Worm (Caenorhabditis elegans): ENCODE data around the gene zmp-6.

ce11 chrIII:7232782-7233181 lies 14.9 kb downstream of the zmp-6 start, which contains the start of gene adr-2:
- TF ChIP-seq flt-1 (GFP tag; IDR thresholded peaks at IDR 0.05) = no peak
- TF ChIP-seq klf-2 (GFP tag; conservative IDR thresholded peaks at IDR 0.05) = no peak
- no peak for TF ChIP-seq ztf-23 (GFP tag; IDR thresholded peaks at IDR 0.05)
- no peak for TF ChIP-seq ref-1 (GFP tag; conservative IDR thresholded peaks at IDR 0.05)
- no peak for TF ChIP-seq ztf-29 (GFP tag; IDR thresholded peaks at IDR 0.05)

All from whole organism, midembryonic.